Fruit fly (Drosophila melanogaster): ENCODE measurements around the gene CG42371.

The CG42371 gene

DNA sequence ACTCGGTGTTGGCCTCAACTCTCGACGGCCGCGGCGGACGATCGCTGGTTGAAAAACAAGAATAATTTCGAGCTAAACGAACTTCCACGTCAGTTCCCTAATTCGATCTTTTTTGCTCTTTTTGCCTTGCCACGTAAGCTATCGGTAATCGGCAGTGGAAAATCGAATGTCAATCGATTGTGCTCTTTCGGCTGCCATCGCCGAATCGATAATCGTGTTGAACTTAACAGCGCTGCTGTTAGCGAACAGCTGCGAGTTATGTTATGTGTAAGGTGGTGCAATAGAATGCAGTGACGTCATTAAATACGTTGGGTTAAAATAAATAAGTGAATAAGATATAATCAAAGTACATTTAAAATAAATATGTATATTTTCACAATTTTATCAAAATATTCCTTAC, 19.7 kb upstream of the CG42371 start, which contains the start of gene Sec24CD (continued):
- TF ChIP-seq CG11560 (tag; IDR thresholded peaks at IDR 0.05) (peak; percentile 98), CoRest (tag; optimal IDR thresholded peaks at IDR 0.05) (no peak), CG4617 (GFP tag; optimal IDR thresholded peaks at IDR 0.05; ENCODE audit: borderline replicate concordance) (peak; percentile 57), CG3726 (GFP tag; IDR thresholded peaks at IDR 0.05) (no peak), CG12299 (tag; optimal IDR thresholded peaks at IDR 0.05) (no peak), CG4424 (GFP tag; optimal IDR thresholded peaks at IDR 0.05) (no peak), HLH54F (GFP tag; optimal IDR thresholded peaks at IDR 0.05) (no peak), CG7372 (GFP tag; IDR thresholded peaks at IDR 0.05) (no peak), CG34422 (GFP tag; IDR thresholded peaks at IDR 0.05) (no peak), Doc2 (GFP tag; IDR thresholded peaks at IDR 0.05) (no peak), cad (GFP tag; optimal IDR thresholded peaks at IDR 0.05) (no peak), CG10462 (GFP tag; optimal IDR thresholded peaks at IDR 0.05) (no peak), CG6654 (GFP tag; optimal IDR thresholded peaks at IDR 0.05) (no peak), so (GFP tag; IDR thresholded peaks at IDR 0.05) (no peak), tio (GFP tag; optimal IDR thresholded peaks at IDR 0.05) (no peak), ro (GFP tag; IDR thresholded peaks at IDR 0.05) (no peak), Ravus (GFP tag; IDR thresholded peaks at IDR 0.05) (no peak), GATAe (GFP tag; conservative IDR thresholded peaks at IDR 0.05) (no peak), CG30403 (GFP tag; optimal IDR thresholded peaks at IDR 0.05) (peak; percentile 16), CG6689 (GFP tag; IDR thresholded peaks at IDR 0.05) (peak; percentile 100), CG18262 (tag; optimal IDR thresholded peaks at IDR 0.05) (no peak), br (optimal IDR thresholded peaks at IDR 0.05) (no peak), CG10543 (GFP tag; optimal IDR thresholded peaks at IDR 0.05) (no peak), CG10654 (GFP tag; optimal IDR thresholded peaks at IDR 0.05) (no peak), CG5245 (GFP tag; optimal IDR thresholded peaks at IDR 0.05) (no peak), Doc3 (GFP tag; IDR thresholded peaks at IDR 0.05; ENCODE audit: partially characterized antibody) (peak; percentile 87), CG9609 (GFP tag; optimal IDR thresholded peaks at IDR 0.05) (no peak), CG15601 (tag; optimal IDR thresholded peaks at IDR 0.05) (no peak), lilli (GFP tag; optimal IDR thresholded peaks at IDR 0.05) (peak; percentile 35), CG3163 (GFP tag; optimal IDR thresholded peaks at IDR 0.05) (no peak), stwl (tag; optimal IDR thresholded peaks at IDR 0.05) (peak; percentile 92), CG42726 (GFP tag; IDR thresholded peaks at IDR 0.05; ENCODE audit: partially characterized antibody) (peak; percentile 57; the same call in 1 of the 2 replicates), cwo (GFP tag; optimal IDR thresholded peaks at IDR 0.05) (no peak), CG2129 (GFP tag; IDR thresholded peaks at IDR 0.05; ENCODE audit: partially characterized antibody) (no peak), CG9727 (GFP tag; optimal IDR thresholded peaks at IDR 0.05) (no peak), lmd (GFP tag; IDR thresholded peaks at IDR 0.05) (no peak), CG10366 (GFP tag; IDR thresholded peaks at IDR 0.05) (no peak), CG6272 (GFP tag; IDR thresholded peaks at IDR 0.05) (no peak), zen (tag; optimal IDR thresholded peaks at IDR 0.05) (peak; percentile 24), Mad (GFP tag; optimal IDR thresholded peaks at IDR 0.05) (no peak), Hr39 (optimal IDR thresholded peaks at IDR 0.05) (no peak), grau (tag; optimal IDR thresholded peaks at IDR 0.05) (no peak), CG9215 (GFP tag; IDR thresholded peaks at IDR 0.05) (no peak), dimm (GFP tag; IDR thresholded peaks at IDR 0.05) (no peak), esg (GFP tag; conservative IDR thresholded peaks at IDR 0.05) (no peak), Myb (GFP tag; optimal IDR thresholded peaks at IDR 0.05) (no peak), tgo (GFP tag; IDR thresholded peaks at IDR 0.05) (no peak), mam (GFP tag; optimal IDR thresholded peaks at IDR 0.05) (no peak), sima (GFP tag; optimal IDR thresholded peaks at IDR 0.05) (no peak), jing (GFP tag; optimal IDR thresholded peaks at IDR 0.05) (no peak), zfh2 (GFP tag; optimal IDR thresholded peaks at IDR 0.05) (no peak), Dip2 (GFP tag; IDR thresholded peaks at IDR 0.05) (no peak), onecut (GFP tag; IDR thresholded peaks at IDR 0.05) (peak; percentile 77), vnd (GFP tag; IDR thresholded peaks at IDR 0.05; ENCODE audit: partially characterized antibody) (peak; percentile 84)

Measured in whole organism, embryonic.